Worm (Caenorhabditis elegans): ENCODE data around the gene H05C05.1.

Gene H05C05.1

DNA sequence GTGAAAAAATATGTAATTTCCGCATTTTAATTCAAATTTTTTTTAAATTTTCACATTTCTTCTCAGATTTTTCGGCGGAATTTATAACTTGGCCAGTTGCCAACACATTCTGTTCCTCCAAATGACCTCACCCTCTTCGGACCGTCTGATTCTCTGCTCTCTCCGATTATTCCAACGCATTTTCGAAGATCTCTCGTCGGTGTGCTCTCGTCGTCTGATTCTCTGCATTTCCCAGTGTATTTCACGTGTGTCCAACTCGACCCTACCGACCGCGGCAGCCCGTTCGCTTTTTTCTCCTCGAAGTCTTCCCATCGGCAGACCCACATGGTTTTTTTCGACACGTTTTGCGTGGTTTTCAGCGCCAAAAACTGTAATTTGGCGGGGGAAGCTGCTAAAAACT is 333 bp downstream of the H05C05.1 start:
- no peak for TF ChIP-seq tra-4 (tag; optimal IDR thresholded peaks at IDR 0.05)
- TF ChIP-seq ama-1 (optimal IDR thresholded peaks at IDR 0.05), result no peak
- TF ChIP-seq sea-1 (GFP tag; conservative IDR thresholded peaks at IDR 0.05), result no peak
- no peak for TF ChIP-seq tbx-37 (GFP tag; conservative IDR thresholded peaks at IDR 0.05)
- TF ChIP-seq B0310.2 (tag; optimal IDR thresholded peaks at IDR 0.05), result no peak
- TF ChIP-seq ceh-36 (tag; optimal IDR thresholded peaks at IDR 0.05), result no peak
- no peak for TF ChIP-seq aly-1 (tag; optimal IDR thresholded peaks at IDR 0.05)

DNA sequence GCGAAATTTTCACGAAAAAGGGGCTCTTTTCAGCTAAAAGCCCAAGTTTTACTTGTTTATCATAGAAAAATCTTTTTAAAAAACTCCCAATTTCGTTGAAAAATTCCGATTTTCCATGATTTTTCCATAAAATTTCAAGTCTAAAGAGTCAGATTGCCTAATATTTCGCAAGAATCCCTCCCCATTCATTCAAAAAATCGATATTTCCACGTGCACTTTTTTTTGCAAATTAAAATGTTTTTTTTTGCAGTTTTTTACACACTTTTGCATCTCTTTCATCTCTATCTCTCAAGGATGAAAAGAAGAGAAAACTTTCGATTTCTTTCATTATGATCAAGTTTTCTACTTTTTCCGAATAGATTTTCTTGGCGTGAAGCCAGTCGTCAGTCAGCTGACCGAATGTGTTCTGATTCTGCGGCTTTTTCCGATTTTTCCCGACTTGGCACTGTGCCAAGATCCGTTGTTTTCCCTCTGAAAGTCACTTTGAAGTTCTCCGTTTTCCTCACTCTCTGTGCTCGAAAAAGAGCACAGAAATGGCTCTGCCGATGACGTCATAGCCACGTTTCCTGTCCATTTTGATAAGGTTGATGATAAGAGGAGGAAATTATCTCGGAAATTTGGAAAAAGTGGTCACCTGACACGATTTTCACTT is 1.5 kb downstream of the H05C05.1 start:
- TF ChIP-seq ceh-36 (tag; optimal IDR thresholded peaks at IDR 0.05) (no peak), scrt-1 (GFP tag; IDR thresholded peaks at IDR 0.05) (no peak)

DNA sequence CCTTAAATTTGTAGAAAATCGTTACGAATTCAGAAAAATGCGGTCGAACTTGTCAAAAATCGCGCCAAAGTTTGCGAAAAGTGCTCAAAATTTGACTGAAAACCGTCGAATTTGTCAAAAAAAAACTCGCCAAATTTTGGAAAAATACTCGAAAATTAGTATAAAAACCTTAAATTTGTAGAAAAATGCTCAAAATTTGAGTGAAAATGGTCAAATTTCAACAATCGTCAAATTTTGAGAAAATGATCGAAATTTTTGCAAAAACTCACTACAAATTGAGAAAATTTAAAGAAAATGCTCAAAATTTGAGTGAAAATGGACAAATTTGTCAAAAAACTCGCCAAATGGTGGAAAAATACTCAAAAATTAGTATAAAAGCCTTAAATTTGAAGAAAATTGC is 5.5 kb downstream of the H05C05.1 start:
- TF ChIP-seq hmbx-1 (tag; optimal IDR thresholded peaks at IDR 0.05), result no peak
- TF ChIP-seq flt-1 (GFP tag; IDR thresholded peaks at IDR 0.05), result no peak
- no peak for TF ChIP-seq pes-1 (GFP tag; IDR thresholded peaks at IDR 0.05)
- no peak for TF ChIP-seq F13C5.2 (tag; optimal IDR thresholded peaks at IDR 0.05)

DNA sequence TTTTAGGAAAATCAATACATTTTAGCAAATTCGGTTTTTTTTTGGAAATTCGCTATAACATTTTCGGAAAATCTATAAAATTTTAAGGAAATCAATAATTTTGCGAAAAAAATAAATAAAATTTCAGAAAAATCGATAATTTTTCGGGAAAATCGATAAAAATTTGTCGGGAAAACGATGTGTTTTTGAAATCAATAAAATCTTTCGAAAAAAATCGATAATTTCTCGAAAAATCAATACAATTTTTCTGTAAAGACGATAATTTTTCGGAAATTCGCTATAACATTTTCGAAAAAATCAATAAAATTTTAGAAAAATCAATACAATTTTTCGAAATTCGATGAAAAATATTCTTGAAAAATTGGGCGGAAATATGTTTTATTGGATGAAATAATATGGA is 14.9 kb downstream of the H05C05.1 start:
- no peak for TF ChIP-seq tbx-37 (GFP tag; conservative IDR thresholded peaks at IDR 0.05)
- no peak for TF ChIP-seq aly-1 (tag; optimal IDR thresholded peaks at IDR 0.05)
- TF ChIP-seq pes-1 (GFP tag; IDR thresholded peaks at IDR 0.05), result no peak
- no peak for TF ChIP-seq ama-1 (optimal IDR thresholded peaks at IDR 0.05)
- TF ChIP-seq hnd-1 (tag; optimal IDR thresholded peaks at IDR 0.05), result no peak
- TF ChIP-seq F13C5.2 (tag; optimal IDR thresholded peaks at IDR 0.05), result no peak
- no peak for TF ChIP-seq ceh-13 (GFP tag; optimal IDR thresholded peaks at IDR 0.05)
- no peak for TF ChIP-seq sea-1 (GFP tag; conservative IDR thresholded peaks at IDR 0.05)
- TF ChIP-seq hmbx-1 (tag; optimal IDR thresholded peaks at IDR 0.05), result no peak
- no peak for TF ChIP-seq hmg-4 (GFP tag; optimal IDR thresholded peaks at IDR 0.05)
- TF ChIP-seq ets-7 (tag; optimal IDR thresholded peaks at IDR 0.05), result no peak
- TF ChIP-seq tbx-11 (GFP tag; IDR thresholded peaks at IDR 0.05), result no peak
- no peak for TF ChIP-seq tra-4 (tag; optimal IDR thresholded peaks at IDR 0.05)
- TF ChIP-seq ceh-36 (tag; optimal IDR thresholded peaks at IDR 0.05), result no peak
- TF ChIP-seq B0310.2 (tag; optimal IDR thresholded peaks at IDR 0.05), result no peak
- no peak for TF ChIP-seq scrt-1 (GFP tag; IDR thresholded peaks at IDR 0.05)
- TF ChIP-seq flt-1 (GFP tag; IDR thresholded peaks at IDR 0.05), result no peak

DNA sequence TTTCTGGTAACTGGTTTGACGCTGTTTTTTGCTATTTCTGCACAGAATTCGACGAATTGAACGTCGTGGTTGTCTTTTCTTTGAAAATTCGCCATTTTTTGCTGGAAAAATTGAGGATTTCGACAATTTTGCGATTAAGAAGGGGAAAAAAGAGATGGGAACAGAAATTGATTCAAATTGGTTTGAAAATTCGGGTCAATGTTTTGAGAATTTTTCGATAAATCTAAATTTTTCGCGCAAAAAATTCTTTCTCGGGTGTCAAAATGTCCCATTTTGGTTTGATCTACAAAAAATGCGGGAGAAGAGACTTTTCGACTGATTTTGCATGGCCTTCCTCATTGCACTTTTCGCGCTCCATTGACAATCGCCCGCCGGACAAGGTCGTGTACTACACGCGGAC is 18.6 kb downstream of the H05C05.1 start, which contains the start of gene H05C05.2:
TSS of gene H05C05.2 (minus strand) at position 101 of the 400 bp plus-strand sequence.
- no peak for TF ChIP-seq hmbx-1 (tag; optimal IDR thresholded peaks at IDR 0.05)
- TF ChIP-seq tra-4 (tag; optimal IDR thresholded peaks at IDR 0.05), result no peak
- TF ChIP-seq B0310.2 (tag; optimal IDR thresholded peaks at IDR 0.05), result no peak
- TF ChIP-seq F13C5.2 (tag; optimal IDR thresholded peaks at IDR 0.05), result no peak
- TF ChIP-seq scrt-1 (GFP tag; IDR thresholded peaks at IDR 0.05), result no peak
- no peak for TF ChIP-seq ceh-13 (GFP tag; optimal IDR thresholded peaks at IDR 0.05)
- no peak for TF ChIP-seq hmg-4 (GFP tag; optimal IDR thresholded peaks at IDR 0.05)
- TF ChIP-seq aly-1 (tag; optimal IDR thresholded peaks at IDR 0.05), result no peak
- TF ChIP-seq tbx-37 (GFP tag; conservative IDR thresholded peaks at IDR 0.05), result no peak
- no peak for TF ChIP-seq ama-1 (optimal IDR thresholded peaks at IDR 0.05)
- no peak for TF ChIP-seq flt-1 (GFP tag; IDR thresholded peaks at IDR 0.05)
- TF ChIP-seq hnd-1 (tag; optimal IDR thresholded peaks at IDR 0.05), result no peak
- TF ChIP-seq pes-1 (GFP tag; IDR thresholded peaks at IDR 0.05), result no peak
- no peak for TF ChIP-seq ets-7 (tag; optimal IDR thresholded peaks at IDR 0.05)
- TF ChIP-seq ceh-36 (tag; optimal IDR thresholded peaks at IDR 0.05), result no peak
- TF ChIP-seq sea-1 (GFP tag; conservative IDR thresholded peaks at IDR 0.05), result no peak

DNA sequence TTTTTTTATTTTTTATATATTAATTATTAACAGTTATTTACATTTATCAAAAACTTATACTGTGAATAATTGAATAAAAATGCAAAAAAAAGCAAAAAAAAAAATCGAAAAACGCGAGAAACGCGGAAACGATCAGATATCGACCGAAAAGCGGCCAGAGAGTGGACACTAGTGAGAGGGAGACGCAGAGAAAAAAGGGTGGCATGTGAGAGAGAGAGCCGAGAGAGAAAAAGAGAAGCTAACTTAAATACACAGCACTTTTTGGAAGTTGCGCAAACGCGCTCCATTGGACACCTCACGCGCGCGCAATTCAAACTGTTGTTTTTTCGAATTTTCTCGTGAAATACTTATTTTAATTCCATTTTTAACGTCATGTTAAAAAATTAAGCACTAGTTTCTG is 19.5 kb downstream of the H05C05.1 start:
- TF ChIP-seq B0310.2 (tag; optimal IDR thresholded peaks at IDR 0.05) (no peak), tbx-11 (GFP tag; IDR thresholded peaks at IDR 0.05) (no peak), F13C5.2 (tag; optimal IDR thresholded peaks at IDR 0.05) (peak; percentile 62)

DNA sequence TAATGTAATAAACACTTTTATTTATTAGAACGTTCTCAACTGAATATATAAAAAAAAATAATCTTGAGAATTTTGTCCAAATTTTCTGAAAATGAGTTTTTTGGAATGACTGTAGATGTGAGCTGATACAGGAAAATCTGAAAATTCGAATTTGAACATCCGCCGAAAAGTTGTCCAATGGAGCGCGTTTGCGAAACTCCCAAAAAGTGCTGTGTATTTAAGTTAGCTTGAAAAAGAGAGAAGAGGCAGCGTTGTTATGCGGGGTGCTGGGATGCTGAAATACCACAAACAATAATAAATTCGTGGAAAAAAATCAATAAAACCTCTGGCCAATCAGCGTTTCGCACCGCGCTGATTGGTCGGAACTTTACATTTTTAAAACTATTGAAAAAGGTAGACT is 23.3 kb downstream of the H05C05.1 start:
- no peak for TF ChIP-seq B0310.2 (tag; optimal IDR thresholded peaks at IDR 0.05)
- TF ChIP-seq ets-7 (tag; optimal IDR thresholded peaks at IDR 0.05), result no peak
- no peak for TF ChIP-seq pes-1 (GFP tag; IDR thresholded peaks at IDR 0.05)
- no peak for TF ChIP-seq tbx-11 (GFP tag; IDR thresholded peaks at IDR 0.05)
- no peak for TF ChIP-seq hnd-1 (tag; optimal IDR thresholded peaks at IDR 0.05)
- no peak for TF ChIP-seq tra-4 (tag; optimal IDR thresholded peaks at IDR 0.05)
- no peak for TF ChIP-seq ceh-13 (GFP tag; optimal IDR thresholded peaks at IDR 0.05)
- TF ChIP-seq hmbx-1 (tag; optimal IDR thresholded peaks at IDR 0.05), result no peak

DNA sequence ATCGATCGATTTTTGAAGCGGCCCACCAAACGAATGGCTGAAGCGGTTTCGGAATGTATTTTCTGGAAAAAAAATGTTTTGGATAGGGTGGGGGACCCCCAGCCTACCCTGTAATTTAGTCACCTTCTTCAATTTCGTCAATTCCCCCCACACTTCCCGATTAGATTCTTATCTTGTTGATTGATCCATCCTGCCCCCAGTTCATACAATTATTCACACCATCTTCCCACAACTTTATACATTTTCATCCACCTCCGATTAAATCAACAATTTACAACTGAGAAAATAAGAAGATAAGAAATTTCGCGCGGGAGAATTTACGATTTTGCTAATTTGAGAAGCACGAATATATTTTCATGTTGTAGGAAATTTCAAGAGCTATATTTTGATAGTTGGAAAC is 26.1 kb downstream of the H05C05.1 start:
- TF ChIP-seq ama-1 (optimal IDR thresholded peaks at IDR 0.05), result no peak
- no peak for TF ChIP-seq tra-4 (tag; optimal IDR thresholded peaks at IDR 0.05)
- TF ChIP-seq hnd-1 (tag; optimal IDR thresholded peaks at IDR 0.05), result no peak
- TF ChIP-seq ceh-36 (tag; optimal IDR thresholded peaks at IDR 0.05), result no peak
- no peak for TF ChIP-seq sea-1 (GFP tag; conservative IDR thresholded peaks at IDR 0.05)
- no peak for TF ChIP-seq tbx-11 (GFP tag; IDR thresholded peaks at IDR 0.05)
- TF ChIP-seq ceh-13 (GFP tag; optimal IDR thresholded peaks at IDR 0.05), result no peak

DNA sequence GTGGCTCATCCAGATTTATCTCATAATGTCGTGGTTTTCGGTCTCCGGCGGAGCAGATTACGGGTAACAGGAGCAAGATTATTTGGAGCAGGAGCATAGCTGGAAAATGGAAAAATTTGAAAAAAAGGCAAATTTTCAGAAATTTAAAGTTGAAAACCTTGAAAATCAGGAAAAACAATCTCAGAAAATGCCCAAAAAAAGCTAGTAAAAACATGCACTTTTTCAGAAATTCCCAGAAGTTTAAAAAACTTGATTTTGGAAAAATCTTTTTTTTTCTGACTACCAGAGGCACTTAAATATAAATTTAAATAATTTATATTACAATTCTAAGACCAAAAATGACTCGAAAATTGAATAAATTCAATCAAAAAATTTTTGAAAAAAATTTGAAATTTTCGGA is 28.8 kb downstream of the H05C05.1 start, which contains the start of gene Y55D5A.3:
TSS of gene Y55D5A.3 (minus strand) at position 101 of the 400 bp plus-strand sequence.
- no peak for TF ChIP-seq aly-1 (tag; optimal IDR thresholded peaks at IDR 0.05)
